Worm (Caenorhabditis elegans) whole organism, late embryonic: ENCODE data around the gene dyf-17.
A peak's percentile ranks its signal among the peaks of the same experiment; 100 is the strongest.

Experiments
- ceh-18 ChIP-seq: sonication (generic microtip); optimal IDR thresholded peaks from 2 replicates; lab custom pipeline; 2016; ENCODE audit warnings: missing genetic modification characterization, missing compliant biosample characterization
- ceh-22 ChIP-seq: sonication (generic microtip); optimal IDR thresholded peaks from 2 replicates; lab custom pipeline; 2017; ENCODE audit warnings: missing biosample characterization, missing genetic modification characterization
- ceh-48 ChIP-seq: sonication (generic microtip); optimal IDR thresholded peaks from 2 replicates; lab custom pipeline; 2016; ENCODE audit warnings: missing genetic modification characterization, inconsistent platforms, missing compliant biosample characterization
- ceh-6 ChIP-seq: fragments of 200-800 bp; sonication (Bioruptor generic); optimal IDR thresholded peaks from 2 replicates; lab custom pipeline; 2018; ENCODE audit warnings: mild to moderate bottlenecking, missing genetic modification characterization, missing compliant biosample characterization
- ceh-9 ChIP-seq: sonication (generic microtip); optimal IDR thresholded peaks from 2 replicates; lab custom pipeline; 2016; ENCODE audit warnings: mild to moderate bottlenecking, missing genetic modification characterization, inconsistent platforms, missing compliant biosample characterization
- fax-1 ChIP-seq: sonication (generic microtip); optimal IDR thresholded peaks from 2 replicates; lab custom pipeline; 2016; ENCODE audit warnings: missing genotype, missing genetic modification characterization, missing compliant biosample characterization
- fkh-10 ChIP-seq: fragments of 150-350 bp; optimal IDR thresholded peaks from 2 replicates; lab custom pipeline; 2014; ENCODE audit warnings: missing biosample characterization, missing genetic modification reagents, missing genetic modification characterization
- gmeb-2 ChIP-seq: sonication (generic microtip); optimal IDR thresholded peaks from 2 replicates; lab custom pipeline; 2016; ENCODE audit warnings: missing genetic modification characterization, inconsistent platforms, missing compliant biosample characterization
- hlh-6 ChIP-seq: sonication (generic microtip); optimal IDR thresholded peaks from 2 replicates; lab custom pipeline; 2016; ENCODE audit warnings: missing genotype, missing genetic modification characterization, missing compliant biosample characterization
- lim-6 ChIP-seq: sonication (generic microtip); optimal IDR thresholded peaks from 2 replicates; lab custom pipeline; 2016; ENCODE audit warnings: missing genetic modification characterization, missing compliant biosample characterization
- mec-3 ChIP-seq: sonication (generic microtip); optimal IDR thresholded peaks from 2 replicates; lab custom pipeline; 2016; ENCODE audit warnings: borderline replicate concordance, missing genetic modification characterization, missing compliant biosample characterization
- nhr-232 ChIP-seq: sonication (generic microtip); optimal IDR thresholded peaks from 2 replicates; lab custom pipeline; 2016; ENCODE audit warnings: missing genetic modification characterization, missing compliant biosample characterization
- ref-2 ChIP-seq: sonication (generic microtip); optimal IDR thresholded peaks from 2 replicates; lab custom pipeline; 2016; ENCODE audit warnings: missing genetic modification characterization, missing compliant biosample characterization
- syd-9 ChIP-seq: sonication (generic microtip); optimal IDR thresholded peaks from 2 replicates; lab custom pipeline; 2016; ENCODE audit warnings: mild to moderate bottlenecking, missing genetic modification characterization, moderate library complexity, missing compliant biosample characterization
- unc-42 ChIP-seq: sonication (generic microtip); optimal IDR thresholded peaks from 2 replicates; lab custom pipeline; 2016; ENCODE audit warnings: missing genotype, missing genetic modification characterization, missing compliant biosample characterization

dyf-17 gene

DNA sequence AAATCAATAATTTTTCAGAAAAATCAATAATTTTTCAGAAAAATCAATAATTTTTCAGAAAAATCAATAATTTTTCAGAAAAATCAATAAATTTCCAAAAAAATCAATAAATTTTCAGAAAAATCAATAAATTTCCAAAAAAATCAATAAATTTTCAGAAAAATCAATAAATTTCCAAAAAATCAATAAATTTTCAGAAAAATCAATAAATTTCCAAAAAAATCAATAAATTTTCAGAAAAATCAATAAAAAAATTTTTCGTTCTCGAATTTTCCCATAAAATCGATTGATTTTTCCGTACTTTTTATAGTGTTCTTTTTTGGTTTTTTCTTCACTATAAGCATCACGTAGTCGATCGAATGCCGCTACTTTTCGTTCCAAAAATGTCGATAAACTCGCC, 27.2 kb upstream of the dyf-17 start:
- TF ChIP-seq ceh-48 (tag; lab: Kevin White, UChicago) = peak; percentile 43

DNA sequence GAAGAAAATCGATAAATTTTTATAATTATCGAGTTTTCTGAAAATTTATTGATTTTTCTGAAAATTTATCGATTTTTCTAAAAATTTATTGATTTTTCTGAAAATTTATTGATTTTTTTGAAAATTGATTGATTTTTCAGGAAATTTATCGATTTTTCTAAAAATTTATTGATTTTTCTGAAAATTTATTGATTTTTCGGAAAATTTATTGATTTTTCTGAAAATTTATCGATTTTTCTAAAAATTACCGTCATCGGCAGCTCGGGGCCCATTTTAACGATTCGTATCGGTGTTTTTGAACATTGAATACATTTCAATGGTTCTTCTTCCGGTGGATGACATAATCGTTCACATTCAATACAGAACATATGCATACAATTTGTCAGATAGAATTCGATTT, 26.7 kb upstream of the dyf-17 start:
- TF ChIP-seq ceh-48 (tag; lab: Kevin White, UChicago) = peak; percentile 8

- TF ChIP-seq ceh-48 (tag; lab: Kevin White, UChicago) = peak; percentile 90
Measured at ce11 chrV:19101589-19102201, 25.6 kb upstream of the dyf-17 start, which contains the start of gene zhp-4. Gene zhp-4, minus strand, starts transcription at chrV:19101786.

- no peak for TF ChIP-seq lim-6
- TF ChIP-seq ceh-48 (tag; lab: Kevin White, UChicago) = peak; percentile 6
- no peak for TF ChIP-seq ceh-6 (GFP tag; lab: Kevin White, UChicago)
Measured at ce11 chrV:19107065-19107464, 20.3 kb upstream of the dyf-17 start.

DNA sequence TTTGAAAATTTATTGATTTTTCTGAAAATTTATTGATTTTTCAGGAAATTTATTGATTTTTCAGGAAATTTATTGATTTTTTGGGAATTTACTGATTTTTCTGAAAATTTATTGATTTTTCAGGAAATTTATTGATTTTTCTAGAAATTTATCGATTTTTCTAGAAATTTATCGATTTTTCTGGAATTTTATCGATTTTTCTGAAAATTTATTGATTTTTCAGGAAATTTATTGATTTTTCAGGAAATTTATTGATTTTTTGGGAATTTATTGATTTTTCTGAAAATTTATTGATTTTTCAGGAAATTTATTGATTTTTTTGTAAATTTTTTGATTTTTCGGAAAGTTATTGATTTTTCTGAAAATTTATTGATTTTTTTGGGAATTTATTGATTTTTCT, 14.7 kb upstream of the dyf-17 start:
- peak; percentile 70 for TF ChIP-seq ceh-48 (tag; lab: Kevin White, UChicago)
- TF ChIP-seq, all 69 proteins: peak for 1; not testable (repeated sequence) for 68

- peak; percentile 62 for TF ChIP-seq ceh-48 (tag; lab: Kevin White, UChicago)
Measured at ce11 chrV:19113639-19114038, 13.7 kb upstream of the dyf-17 start.

DNA sequence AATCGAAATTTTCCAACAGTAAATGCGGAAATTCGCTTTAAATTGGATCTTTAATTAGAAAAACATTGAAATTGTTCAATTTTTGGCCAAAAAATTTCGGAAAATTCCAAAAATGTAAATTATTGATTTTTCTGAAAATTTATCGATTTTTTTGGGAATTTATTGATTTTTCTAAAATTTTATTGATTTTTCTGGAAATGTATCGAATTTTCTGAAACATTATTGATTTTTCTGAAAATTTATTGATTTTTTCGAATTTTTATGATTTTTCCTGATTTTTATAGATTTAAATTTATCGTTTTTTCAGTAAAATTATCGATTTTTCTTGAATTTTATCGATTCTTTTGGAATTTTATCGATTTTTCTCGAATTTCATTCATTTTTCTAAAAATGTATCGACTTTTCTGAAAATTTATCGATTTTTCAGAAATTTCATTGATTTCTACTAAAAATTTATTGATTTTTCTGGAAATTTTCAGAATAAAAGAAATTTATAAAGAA, 10.4 kb upstream of the dyf-17 start:
- TF ChIP-seq ceh-9 (no peak), unc-42 (no peak), ceh-48 (tag; lab: Kevin White, UChicago) (peak; percentile 36), ref-2 (no peak)

DNA sequence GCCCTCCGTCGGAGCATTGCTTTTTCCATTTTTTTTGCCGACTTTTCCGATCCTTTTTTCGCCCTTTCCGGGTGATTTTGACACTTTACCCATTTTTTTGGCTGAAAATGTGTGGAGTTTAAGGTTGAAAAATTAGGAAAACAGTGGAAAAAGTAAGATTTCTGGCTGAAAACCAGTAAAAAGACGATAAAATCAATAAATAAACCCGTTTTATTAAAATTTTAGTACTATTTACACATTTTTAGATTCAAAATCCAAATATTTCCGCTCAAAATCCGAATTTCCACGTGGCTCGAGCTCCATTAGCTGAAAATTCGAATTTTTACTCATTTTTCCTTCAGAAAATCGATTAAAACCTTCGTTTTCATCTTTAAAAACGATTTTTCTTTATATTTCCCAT, 9.0 kb upstream of the dyf-17 start, which contains the start of gene pro-3:
Gene pro-3, minus strand, starts transcription at position 101 of the 400 bp plus-strand sequence.
- TF ChIP-seq ceh-9 (no peak), fkh-10 (GFP tag; lab: Kevin White, UChicago) (no peak), nhr-232 (tag; lab: Kevin White, UChicago) (no peak), hlh-6 (tag; lab: Kevin White, UChicago) (no peak)
- TF ChIP-seq, all 69 proteins: peak for 0

ce11 chrV:19119260-19119659, 8.1 kb upstream of the dyf-17 start, which contains the start of gene Y39B6A.13:
Gene Y39B6A.13, minus strand, starts transcription at chrV:19119425.
- TF ChIP-seq ceh-48 (tag; lab: Kevin White, UChicago) (peak; percentile 21), unc-42 (peak; percentile 35), fax-1 (no peak)

DNA sequence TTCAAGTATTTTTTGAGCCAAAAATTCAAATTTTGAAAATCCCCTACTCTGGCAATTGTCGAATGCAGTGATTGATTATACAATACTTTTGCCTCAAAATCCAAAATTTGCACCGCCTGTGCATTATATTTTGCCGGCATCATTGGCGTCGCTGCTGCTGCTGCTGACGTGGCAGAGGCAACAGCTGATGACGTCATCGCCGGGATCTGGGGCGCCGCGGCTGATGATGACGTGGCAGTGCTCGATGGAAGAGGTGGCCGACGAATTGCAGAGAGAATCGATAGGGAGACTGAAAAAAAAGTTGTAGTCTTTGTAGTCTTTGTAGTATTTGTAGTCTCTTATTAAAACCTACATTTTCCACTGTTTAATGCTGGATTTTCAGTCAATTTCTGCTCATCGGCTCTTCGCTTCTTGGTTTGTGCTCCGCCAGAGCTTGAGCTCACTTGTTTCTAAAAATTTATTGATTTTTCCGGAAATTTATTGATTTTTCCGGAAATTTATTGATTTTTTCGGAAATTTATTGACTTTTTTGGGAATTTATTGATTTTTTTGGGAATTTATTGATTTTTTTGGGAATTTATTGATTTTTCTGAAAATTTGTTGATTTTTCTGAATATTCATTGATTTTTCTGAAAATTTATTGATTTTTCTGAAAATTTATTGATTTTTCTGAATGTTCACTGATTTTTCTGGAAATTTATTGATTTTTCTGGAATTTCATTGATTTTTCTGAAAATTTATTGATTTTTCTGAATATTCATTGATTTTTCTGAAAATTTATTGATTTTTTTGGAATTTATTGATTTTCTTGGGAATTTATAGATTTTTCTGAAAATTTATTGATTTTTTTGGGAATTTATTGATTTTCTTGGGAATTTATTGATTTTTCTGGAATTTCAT, 6.3 kb upstream of the dyf-17 start:
- TF ChIP-seq mec-3 (tag; lab: Kevin White, UChicago) (no peak), syd-9 (tag; lab: Kevin White, UChicago) (no peak), ceh-48 (tag; lab: Kevin White, UChicago) (peak; percentile 74)

ce11 chrV:19124586-19124985, 2.7 kb upstream of the dyf-17 start, which contains the start of gene bed-1:
Gene bed-1, minus strand, starts transcription at chrV:19124922.
- TF ChIP-seq ceh-22 (no peak), gmeb-2 (tag; lab: Kevin White, UChicago) (no peak), ceh-18 (tag; lab: Kevin White, UChicago) (no peak)
